Worm (Caenorhabditis elegans) whole organism, young adult: ENCODE results near the gene E02H1.5.

Experiments used
- B0035.1 ChIP-seq: sonication (generic microtip); optimal IDR thresholded peaks from 2 replicates; lab custom pipeline; 2016; ENCODE audit warnings: missing genetic modification characterization, mild to moderate bottlenecking, missing compliant biosample characterization, missing genotype, missing genetic modification reagents
- B0336.3 ChIP-seq: fragments of 200-800 bp; sonication (Bioruptor generic); IDR thresholded peaks from 2 replicates; pipeline ENCODE4 v1.3.6; 2022; ENCODE audit warnings: missing genetic modification characterization, missing compliant biosample characterization
- F22D6.2 ChIP-seq: sonication (generic microtip); optimal IDR thresholded peaks from 2 replicates; lab custom pipeline; 2016; ENCODE audit warnings: mild to moderate bottlenecking, missing genetic modification characterization, missing compliant biosample characterization
- F23B12.7 ChIP-seq: sonication (generic microtip); optimal IDR thresholded peaks from 2 replicates; lab custom pipeline; 2017; ENCODE audit warnings: missing genetic modification characterization, mild to moderate bottlenecking, missing compliant biosample characterization, antibody characterized with exemption, moderate library complexity; ENCODE audit not compliant: insufficient read depth
- F55B11.4 ChIP-seq: sonication (generic microtip); optimal IDR thresholded peaks from 2 replicates; lab custom pipeline; 2016; ENCODE audit warnings: missing compliant biosample characterization, missing genetic modification characterization, borderline replicate concordance; ENCODE audit not compliant: insufficient read depth
- K11D2.4 ChIP-seq: fragments of 200-800 bp; sonication (Bioruptor generic); IDR thresholded peaks from 2 replicates; pipeline ENCODE4 v1.3.6; 2022; ENCODE audit warnings: missing genetic modification reagents, missing genetic modification characterization, missing compliant biosample characterization
- K12H6.12 ChIP-seq: fragments of 200-800 bp; sonication (Bioruptor generic); optimal IDR thresholded peaks from 2 replicates; lab custom pipeline; 2018; ENCODE audit warnings: mild to moderate bottlenecking, missing genetic modification characterization, missing compliant biosample characterization
- T26A5.8 ChIP-seq: sonication (generic microtip); optimal IDR thresholded peaks from 2 replicates; lab custom pipeline; 2016; ENCODE audit warnings: missing genetic modification characterization, missing compliant biosample characterization
- Y53G8AR.9 ChIP-seq: fragments of 200-800 bp; sonication (Bioruptor generic); conservative IDR thresholded peaks from 2 replicates; pipeline ENCODE4 v1.3.6; 2022; ENCODE audit warnings: missing genetic modification reagents, missing genetic modification characterization, missing compliant biosample characterization
- attf-5 ChIP-seq: fragments of 200-800 bp; sonication (Bioruptor generic); optimal IDR thresholded peaks from 2 replicates; lab custom pipeline; 2018; ENCODE audit warnings: mild to moderate bottlenecking, missing genetic modification characterization, missing compliant biosample characterization
- cebp-1 ChIP-seq, 2 experiments: fragments of 200-800 bp in 1 of 2; sonication (Bioruptor generic) in 1 of 2; sonication (generic microtip) in 1 of 2; IDR thresholded peaks in 1 of 2; optimal IDR thresholded peaks in 1 of 2; 2 replicates each; pipeline versions ENCODE4 v1.3.6 to Lab custom; 2017 to 2022; ENCODE audit warnings: missing compliant biosample characterization in 2 of 2, missing genetic modification characterization in 2 of 2, mild to moderate bottlenecking in 1 of 2, missing genetic modification reagents in 1 of 2, moderate library complexity in 1 of 2
- ceh-58 ChIP-seq: fragments of 200-800 bp; sonication (Bioruptor generic); IDR thresholded peaks from 2 replicates; pipeline ENCODE4 v1.3.6; 2022; ENCODE audit warnings: missing genetic modification characterization, missing compliant biosample characterization
- ceh-91 ChIP-seq: fragments of 200-800 bp; sonication (Bioruptor generic); IDR thresholded peaks from 2 replicates; pipeline ENCODE4 v1.3.6; 2022; ENCODE audit warnings: missing genetic modification reagents, missing genetic modification characterization, missing compliant biosample characterization
- efl-1 ChIP-seq: fragments of 150-350 bp; optimal IDR thresholded peaks from 2 replicates; lab custom pipeline; 2014; ENCODE audit warnings: missing biosample characterization, missing genetic modification reagents, missing genetic modification characterization
- egrh-3 ChIP-seq: fragments of 200-800 bp; sonication (Bioruptor generic); IDR thresholded peaks from 2 replicates; pipeline ENCODE4 v1.3.6; 2022; ENCODE audit warnings: missing genetic modification reagents, missing genetic modification characterization, missing compliant biosample characterization
- gei-17 ChIP-seq: fragments of 200-800 bp; sonication (Bioruptor generic); optimal IDR thresholded peaks from 2 replicates; lab custom pipeline; 2018; ENCODE audit warnings: mild to moderate bottlenecking, missing genetic modification characterization, missing compliant biosample characterization
- hlh-12 ChIP-seq: sonication (generic microtip); optimal IDR thresholded peaks from 2 replicates; lab custom pipeline; 2016; ENCODE audit warnings: missing genetic modification characterization, missing compliant biosample characterization
- hlh-26 ChIP-seq: fragments of 200-800 bp; sonication (Bioruptor generic); conservative IDR thresholded peaks from 2 replicates; pipeline ENCODE4 v1.3.6; 2022; ENCODE audit warnings: missing genetic modification reagents, missing genetic modification characterization, missing compliant biosample characterization
- let-607 ChIP-seq, 2 experiments: fragments of 200-800 bp in 1 of 2; sonication (Bioruptor generic) in 1 of 2; sonication (generic microtip) in 1 of 2; optimal IDR thresholded peaks; 2 replicates each; lab custom pipeline; 2016 to 2018; ENCODE audit warnings: mild to moderate bottlenecking in 2 of 2, missing compliant biosample characterization in 2 of 2, missing genetic modification characterization in 2 of 2, moderate library complexity in 2 of 2, missing genotype in 1 of 2
- lin-35 ChIP-seq, 3 experiments: fragments of 150-350 bp in 2 of 3; sonication (generic microtip) in 1 of 3; optimal IDR thresholded peaks; 2 replicates each; lab custom pipeline; 2014 to 2018; ENCODE audit warnings: missing biosample characterization in 3 of 3, missing genetic modification characterization in 3 of 3, missing genetic modification reagents in 3 of 3
- lin-40 ChIP-seq: sonication (generic microtip); optimal IDR thresholded peaks from 2 replicates; lab custom pipeline; 2016; ENCODE audit warnings: missing genetic modification characterization, mild to moderate bottlenecking, missing compliant biosample characterization, missing genotype, missing genetic modification reagents
- madf-8 ChIP-seq: fragments of 200-800 bp; sonication (Bioruptor generic); conservative IDR thresholded peaks from 2 replicates; pipeline ENCODE4 v1.3.6; 2022; ENCODE audit warnings: missing genetic modification reagents, missing genetic modification characterization, missing compliant biosample characterization
- mcd-1 ChIP-seq: fragments of 200-800 bp; sonication (Bioruptor generic); IDR thresholded peaks from 2 replicates; pipeline ENCODE4 v1.3.6; 2022; ENCODE audit warnings: missing genetic modification reagents, missing genetic modification characterization, missing compliant biosample characterization
- nhr-80 ChIP-seq: sonication (generic microtip); optimal IDR thresholded peaks from 2 replicates; lab custom pipeline; 2016; ENCODE audit warnings: missing genetic modification characterization, missing compliant biosample characterization
- nhr-90 ChIP-seq: sonication (generic microtip); optimal IDR thresholded peaks from 2 replicates; lab custom pipeline; 2016; ENCODE audit warnings: missing genotype, mild to moderate bottlenecking, missing genetic modification characterization, missing compliant biosample characterization
- pha-4 ChIP-seq: fragments of 150-350 bp; sonication (generic microtip); optimal IDR thresholded peaks from 2 replicates; lab custom pipeline; 2014; ENCODE audit warnings: missing biosample characterization, missing genetic modification reagents, missing genetic modification characterization
- sdz-38 ChIP-seq: sonication (generic microtip); optimal IDR thresholded peaks from 2 replicates; lab custom pipeline; 2016; ENCODE audit warnings: missing genotype, missing genetic modification characterization, missing compliant biosample characterization
- tbp1 ChIP-seq: fragments of 200-800 bp; sonication (Bioruptor generic); optimal IDR thresholded peaks from 2 replicates; lab custom pipeline; 2018; ENCODE audit warnings: mild to moderate bottlenecking, missing genetic modification characterization, missing compliant biosample characterization
- unc-62 ChIP-seq: fragments of 150-350 bp; optimal IDR thresholded peaks from 2 replicates; lab custom pipeline; 2014; ENCODE audit warnings: missing biosample characterization, missing genetic modification reagents, missing genetic modification characterization
- zim-3 ChIP-seq: sonication (generic microtip); optimal IDR thresholded peaks from 2 replicates; lab custom pipeline; 2017; ENCODE audit warnings: mild to moderate bottlenecking, missing genetic modification characterization, moderate library complexity, missing compliant biosample characterization
- ztf-3 ChIP-seq: fragments of 200-800 bp; sonication (Bioruptor generic); optimal IDR thresholded peaks from 2 replicates; lab custom pipeline; 2018; ENCODE audit warnings: mild to moderate bottlenecking, missing genetic modification characterization, missing compliant biosample characterization

The E02H1.5 gene

DNA sequence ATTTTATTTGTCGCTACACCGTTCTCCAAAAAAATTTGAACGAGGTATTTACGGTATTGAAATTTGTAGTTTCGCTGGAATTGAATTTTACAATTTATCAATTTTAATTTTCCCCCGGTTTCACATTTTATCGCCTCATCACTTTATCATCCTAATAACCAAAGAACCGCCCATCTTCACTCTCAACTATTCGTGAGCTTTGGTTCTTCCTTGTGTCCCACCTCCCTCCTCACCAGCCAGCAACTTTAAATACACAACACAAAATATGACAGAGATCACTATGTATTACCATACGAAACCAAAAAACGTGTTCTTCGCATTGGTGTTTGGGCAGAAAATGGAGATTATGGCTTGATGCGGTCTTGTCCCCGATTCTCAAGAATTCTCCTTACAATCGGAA lies 9.0 kb downstream of the E02H1.5 start:
- TF ChIP-seq tbp1 (GFP tag; lab: Kevin White, UChicago) (peak; percentile 11), ztf-3 (no peak), Y53G8AR.9 (GFP tag; lab: Robert Waterston, UW) (no peak), B0336.3 (GFP tag; lab: Robert Waterston, UW) (no peak)

DNA sequence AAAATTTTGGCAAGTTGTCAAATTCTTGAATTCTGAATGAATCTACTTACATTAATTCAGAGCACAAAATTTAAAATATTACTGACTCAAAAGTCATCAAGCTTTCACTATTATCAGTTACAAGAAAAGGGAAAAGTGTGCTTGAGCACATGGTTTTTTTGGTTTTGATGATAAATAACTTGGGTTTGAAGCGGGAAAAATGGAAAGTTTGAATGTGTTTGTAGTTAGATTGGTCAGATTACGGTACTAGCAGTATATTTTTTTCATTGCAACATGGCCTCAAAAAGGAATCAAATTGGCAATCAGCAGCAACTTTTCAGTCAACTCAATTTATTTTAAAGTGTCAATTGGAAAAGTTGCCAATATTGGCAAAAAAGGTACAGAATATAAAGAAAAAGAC lies 9.7 kb downstream of the E02H1.5 start:
- TF ChIP-seq lin-35 (GFP tag; optimal IDR thresholded peaks at IDR 0.05; lab: Kevin White, UChicago) (no peak), nhr-80 (peak; percentile 37)

- no peak for TF ChIP-seq madf-8
- no peak for TF ChIP-seq T26A5.8 (tag; lab: Kevin White, UChicago)
- TF ChIP-seq lin-40 (tag; lab: Kevin White, UChicago) = no peak
- no peak for TF ChIP-seq egrh-3 (GFP tag; lab: Robert Waterston, UW)
- TF ChIP-seq efl-1 = no peak
- TF ChIP-seq mcd-1 (GFP tag; lab: Robert Waterston, UW) = no peak
- TF ChIP-seq ceh-58 (GFP tag; lab: Robert Waterston, UW) = no peak
- TF ChIP-seq B0035.1 = no peak
- no peak for TF ChIP-seq zim-3
- TF ChIP-seq sdz-38 (tag; lab: Kevin White, UChicago) = no peak
- no peak for TF ChIP-seq hlh-26 (GFP tag; lab: Robert Waterston, UW)
- no peak for TF ChIP-seq nhr-90 (tag; lab: Kevin White, UChicago)
- no peak for TF ChIP-seq F55B11.4
- no peak for TF ChIP-seq attf-5 (GFP tag; lab: Kevin White, UChicago)
Measured at ce11 chrII:9605336-9605735, 10.3 kb downstream of the E02H1.5 start, which contains the start of gene nhr-19. TSS of gene nhr-19 (minus strand) at chrII:9605526.

- TF ChIP-seq ceh-91 (GFP tag; lab: Robert Waterston, UW) = no peak
- 0 out of 2 replicates have a peak, but pooled peaks have one; percentile 30 for TF ChIP-seq K11D2.4 (GFP tag; lab: Robert Waterston, UW)
- no peak for TF ChIP-seq gei-17
- TF ChIP-seq hlh-12 (tag; lab: Kevin White, UChicago) = no peak
- no peak for TF ChIP-seq F23B12.7
- TF ChIP-seq let-607 (tag; optimal IDR thresholded peaks at IDR 0.05; lab: Kevin White, UChicago) = no peak
Measured at ce11 chrII:9605954-9606353, 10.9 kb downstream of the E02H1.5 start.

DNA sequence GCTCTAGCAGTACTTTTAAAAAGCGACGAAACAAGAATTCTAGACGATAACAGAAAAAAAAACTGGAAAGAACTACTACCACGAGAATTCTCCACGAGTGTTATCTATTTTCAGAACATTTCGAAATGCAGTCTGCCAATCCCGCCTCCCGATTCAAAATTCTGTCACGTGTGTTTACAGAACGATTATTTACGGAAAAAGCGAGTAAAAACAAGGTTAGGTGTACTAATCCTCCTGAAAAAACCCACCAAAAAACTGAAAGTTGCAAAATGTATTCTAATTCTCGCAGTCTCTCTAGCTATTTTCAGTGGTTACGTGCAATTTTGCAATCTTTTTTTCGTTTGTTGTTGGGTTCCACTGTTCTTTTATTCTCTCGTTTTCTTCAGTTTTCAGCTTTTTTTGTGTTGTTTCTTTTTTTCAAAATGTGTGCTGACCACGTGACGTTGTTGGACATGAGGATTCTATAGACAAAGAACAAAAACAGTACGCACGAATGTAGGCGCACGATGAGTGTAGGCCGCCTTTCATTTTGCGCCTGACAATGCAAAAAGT lies 11.5 kb downstream of the E02H1.5 start:
- TF ChIP-seq B0336.3 (GFP tag; lab: Robert Waterston, UW) (no peak), attf-5 (GFP tag; lab: Kevin White, UChicago) (peak; percentile 28), tbp1 (GFP tag; lab: Kevin White, UChicago) (no peak), cebp-1 (GFP tag; IDR thresholded peaks at IDR 0.05; lab: Robert Waterston, UW) (peak; percentile 59; the same call in 1 of the 2 replicates), cebp-1 (tag; optimal IDR thresholded peaks at IDR 0.05; lab: Kevin White, UChicago) (peak; percentile 82), K12H6.12 (tag; lab: Kevin White, UChicago) (peak; percentile 45), unc-62 (no peak)

DNA sequence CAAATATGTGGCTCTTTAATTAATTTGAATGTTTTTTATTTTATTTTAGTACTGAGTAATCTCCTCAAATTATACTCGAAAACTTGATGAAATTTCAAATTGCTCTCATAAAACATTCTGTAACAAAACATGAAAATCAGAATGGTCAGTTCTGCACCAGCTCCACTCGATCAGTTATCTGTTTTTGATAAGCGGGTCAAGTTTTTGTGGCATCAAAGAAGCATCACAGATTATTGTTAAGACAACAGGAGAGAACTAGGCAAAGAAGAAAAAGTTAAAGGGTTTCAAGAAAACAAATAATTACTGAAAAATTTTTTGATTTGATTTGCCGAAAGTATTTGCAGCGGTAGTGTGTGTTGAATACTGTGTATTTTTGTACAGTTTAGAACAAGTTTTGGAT lies 12.1 kb downstream of the E02H1.5 start:
- TF ChIP-seq nhr-80 = peak; percentile 15
- no peak for TF ChIP-seq cebp-1 (GFP tag; IDR thresholded peaks at IDR 0.05; lab: Robert Waterston, UW)
- no peak for TF ChIP-seq cebp-1 (tag; optimal IDR thresholded peaks at IDR 0.05; lab: Kevin White, UChicago)
- no peak for TF ChIP-seq F22D6.2 (tag; lab: Kevin White, UChicago)
- peak; percentile 19 for TF ChIP-seq pha-4 (tag; lab: Kevin White, UChicago)
- TF ChIP-seq, all 124 proteins: peak for 2
